Worm (Caenorhabditis elegans): ENCODE data around the gene dylt-3.

Gene dylt-3

ce11 chrII:8162120-8162648, 19.4 kb upstream of the dylt-3 start, which contains the start of the genes emb-27 and rrf-3 (continued):
- TF ChIP-seq skn-1 (tag; optimal IDR thresholded peaks at IDR 0.05) (peak; percentile 68), snu-23 (GFP tag; optimal IDR thresholded peaks at IDR 0.05) (peak; percentile 56), unc-62 (GFP tag; optimal IDR thresholded peaks at IDR 0.05) (no peak), F16B12.6 (tag; optimal IDR thresholded peaks at IDR 0.05) (peak; percentile 42), egl-13 (tag; optimal IDR thresholded peaks at IDR 0.05) (no peak), ztf-4 (tag; optimal IDR thresholded peaks at IDR 0.05) (no peak), ama-1 (optimal IDR thresholded peaks at IDR 0.05) (no peak), nhr-20 (tag; optimal IDR thresholded peaks at IDR 0.05) (peak; percentile 15), sptf-1 (tag; optimal IDR thresholded peaks at IDR 0.05) (no peak), hpl-2 (GFP tag; optimal IDR thresholded peaks at IDR 0.05) (no peak), sup-37 (GFP tag; optimal IDR thresholded peaks at IDR 0.05) (no peak), fkh-8 (tag; optimal IDR thresholded peaks at IDR 0.05) (no peak), pax-3 (tag; optimal IDR thresholded peaks at IDR 0.05) (no peak), vab-15 (tag; optimal IDR thresholded peaks at IDR 0.05) (no peak), Y116A8C.19 (tag; optimal IDR thresholded peaks at IDR 0.05; ENCODE audit: borderline replicate concordance) (no peak), C16A3.4 (tag; optimal IDR thresholded peaks at IDR 0.05) (peak; percentile 77), ces-1 (GFP tag; optimal IDR thresholded peaks at IDR 0.05) (no peak), nhr-12 (tag; optimal IDR thresholded peaks at IDR 0.05) (no peak), fkh-10 (GFP tag; optimal IDR thresholded peaks at IDR 0.05) (no peak), ceh-63 (GFP tag; optimal IDR thresholded peaks at IDR 0.05) (no peak), mab-9 (GFP tag; IDR thresholded peaks at IDR 0.05) (no peak), ceh-8 (GFP tag; optimal IDR thresholded peaks at IDR 0.05) (no peak), blmp-1 (tag; optimal IDR thresholded peaks at IDR 0.05) (no peak), mep-1 (tag; optimal IDR thresholded peaks at IDR 0.05) (peak; percentile 84), zip-4 (GFP tag; optimal IDR thresholded peaks at IDR 0.05) (no peak), snpc-4 (tag; optimal IDR thresholded peaks at IDR 0.05) (no peak), nhr-85 (tag) (peak; percentile 33), unc-130 (tag; optimal IDR thresholded peaks at IDR 0.05) (no peak), ceh-82 (tag; optimal IDR thresholded peaks at IDR 0.05) (peak in 1 of 3 experiments; percentile 51), nhr-71 (tag; optimal IDR thresholded peaks at IDR 0.05) (no peak), C34B4.2 (tag; optimal IDR thresholded peaks at IDR 0.05) (no peak), aly-2 (tag; optimal IDR thresholded peaks at IDR 0.05) (no peak), ceh-88 (GFP tag; IDR thresholded peaks at IDR 0.05) (no peak), lsy-2 (tag; optimal IDR thresholded peaks at IDR 0.05) (peak; percentile 47 to 88), nhr-84 (tag; optimal IDR thresholded peaks at IDR 0.05) (no peak), ceh-90 (tag; optimal IDR thresholded peaks at IDR 0.05) (no peak), nhr-28 (tag; optimal IDR thresholded peaks at IDR 0.05) (no peak), lir-3 (tag; optimal IDR thresholded peaks at IDR 0.05; ENCODE audit: poor library complexity) (no peak), nhr-47 (tag; optimal IDR thresholded peaks at IDR 0.05) (peak; percentile 15), lin-14 (GFP tag; optimal IDR thresholded peaks at IDR 0.05) (peak; percentile 64), pag-3 (tag; optimal IDR thresholded peaks at IDR 0.05; ENCODE audit: borderline replicate concordance, insufficient read depth) (no peak), nhr-90 (tag; optimal IDR thresholded peaks at IDR 0.05; ENCODE audit: poor library complexity) (no peak), rnt-1 (tag; optimal IDR thresholded peaks at IDR 0.05) (peak; percentile 34), isw-1 (GFP tag; IDR thresholded peaks at IDR 0.05) (no peak), xbp-1 (tag; optimal IDR thresholded peaks at IDR 0.05) (peak; percentile 25), ets-5 (GFP tag; IDR thresholded peaks at IDR 0.05) (no peak), ztf-11 (tag; optimal IDR thresholded peaks at IDR 0.05) (no peak), alr-1 (tag; optimal IDR thresholded peaks at IDR 0.05; ENCODE audit: borderline replicate concordance) (no peak), swsn-7 (tag; optimal IDR thresholded peaks at IDR 0.05) (peak; percentile 14), dpl-1 (GFP tag; optimal IDR thresholded peaks at IDR 0.05) (peak; percentile 65 to 84 (median 73)), nhr-76 (tag; optimal IDR thresholded peaks at IDR 0.05) (no peak)
